Worm (Caenorhabditis elegans) whole organism, late embryonic: ENCODE data around the gene appg-2.

Experiments used
- C08G9.2 ChIP-seq: sonication (generic microtip); optimal IDR thresholded peaks from 2 replicates; lab custom pipeline; 2016; ENCODE audit warnings: mild to moderate bottlenecking, missing genetic modification characterization, moderate library complexity, missing compliant biosample characterization
- K02D7.2 ChIP-seq: sonication (generic microtip); optimal IDR thresholded peaks from 2 replicates; lab custom pipeline; 2017; ENCODE audit warnings: mild to moderate bottlenecking, missing genetic modification characterization, missing compliant biosample characterization
- K09A11.1 ChIP-seq: sonication (generic microtip); optimal IDR thresholded peaks from 2 replicates; lab custom pipeline; 2017; ENCODE audit warnings: antibody characterized with exemption, mild to moderate bottlenecking, missing genetic modification characterization, missing compliant biosample characterization; ENCODE audit not compliant: insufficient read depth
- Y22D7AL.16 ChIP-seq: sonication (generic microtip); optimal IDR thresholded peaks from 2 replicates; lab custom pipeline; 2016; ENCODE audit warnings: missing genetic modification characterization, missing compliant biosample characterization
- ama-1 ChIP-seq: fragments of 150-350 bp; optimal IDR thresholded peaks from 2 replicates; lab custom pipeline; 2014
- ceh-18 ChIP-seq: sonication (generic microtip); optimal IDR thresholded peaks from 2 replicates; lab custom pipeline; 2016; ENCODE audit warnings: missing genetic modification characterization, missing compliant biosample characterization
- ceh-19 ChIP-seq: fragments of 200-800 bp; sonication (Bioruptor generic); optimal IDR thresholded peaks from 2 replicates; lab custom pipeline; 2018; ENCODE audit warnings: mild to moderate bottlenecking, missing genetic modification characterization, missing compliant biosample characterization
- ceh-2 ChIP-seq: sonication (generic microtip); optimal IDR thresholded peaks from 2 replicates; lab custom pipeline; 2016; ENCODE audit warnings: missing genotype, missing genetic modification characterization, missing compliant biosample characterization
- ceh-22 ChIP-seq: sonication (generic microtip); optimal IDR thresholded peaks from 2 replicates; lab custom pipeline; 2017; ENCODE audit warnings: missing biosample characterization, missing genetic modification characterization
- ceh-24 ChIP-seq: sonication (generic microtip); optimal IDR thresholded peaks from 2 replicates; lab custom pipeline; 2016; ENCODE audit warnings: mild to moderate bottlenecking, missing genetic modification characterization, missing compliant biosample characterization
- ceh-34 ChIP-seq: sonication (generic microtip); optimal IDR thresholded peaks from 2 replicates; lab custom pipeline; 2016; ENCODE audit warnings: mild to moderate bottlenecking, missing genetic modification characterization, missing compliant biosample characterization
- ceh-45 ChIP-seq: fragments of 200-800 bp; sonication (Bioruptor generic); IDR thresholded peaks from 2 replicates; pipeline ENCODE4 v1.3.6; 2022; ENCODE audit warnings: missing genetic modification reagents, missing genetic modification characterization, missing compliant biosample characterization
- ceh-48 ChIP-seq: sonication (generic microtip); optimal IDR thresholded peaks from 2 replicates; lab custom pipeline; 2016; ENCODE audit warnings: missing genetic modification characterization, inconsistent platforms, missing compliant biosample characterization
- dmd-4 ChIP-seq: sonication (generic microtip); optimal IDR thresholded peaks from 2 replicates; lab custom pipeline; 2016; ENCODE audit warnings: borderline replicate concordance, missing genetic modification characterization, missing compliant biosample characterization
- elt-2 ChIP-seq: sonication (generic microtip); optimal IDR thresholded peaks from 2 replicates; lab custom pipeline; 2016; ENCODE audit warnings: missing genetic modification reagents, missing genetic modification characterization, missing compliant biosample characterization
- elt-4 ChIP-seq: sonication (generic microtip); optimal IDR thresholded peaks from 2 replicates; lab custom pipeline; 2016; ENCODE audit warnings: missing genetic modification characterization, missing compliant biosample characterization
- eyg-1 ChIP-seq: sonication (generic microtip); optimal IDR thresholded peaks from 2 replicates; lab custom pipeline; 2016; ENCODE audit warnings: missing genotype, missing genetic modification characterization, missing compliant biosample characterization
- fax-1 ChIP-seq: sonication (generic microtip); optimal IDR thresholded peaks from 2 replicates; lab custom pipeline; 2016; ENCODE audit warnings: missing genotype, missing genetic modification characterization, missing compliant biosample characterization
- fkh-10 ChIP-seq: fragments of 150-350 bp; optimal IDR thresholded peaks from 2 replicates; lab custom pipeline; 2014; ENCODE audit warnings: missing biosample characterization, missing genetic modification reagents, missing genetic modification characterization
- hlh-13 ChIP-seq: fragments of 200-800 bp; sonication (Bioruptor generic); optimal IDR thresholded peaks from 2 replicates; lab custom pipeline; 2018; ENCODE audit warnings: mild to moderate bottlenecking, missing genetic modification characterization, missing compliant biosample characterization
- hlh-8 ChIP-seq: sonication (generic microtip); optimal IDR thresholded peaks from 2 replicates; lab custom pipeline; 2016; ENCODE audit warnings: missing genotype, missing genetic modification characterization, missing compliant biosample characterization
- lim-6 ChIP-seq: sonication (generic microtip); optimal IDR thresholded peaks from 2 replicates; lab custom pipeline; 2016; ENCODE audit warnings: missing genetic modification characterization, missing compliant biosample characterization
- lin-11 ChIP-seq: fragments of 200-800 bp; sonication (Bioruptor generic); optimal IDR thresholded peaks from 2 replicates; lab custom pipeline; 2018; ENCODE audit warnings: mild to moderate bottlenecking, missing genetic modification characterization, missing compliant biosample characterization
- madf-2 ChIP-seq: sonication (generic microtip); optimal IDR thresholded peaks from 2 replicates; lab custom pipeline; 2017; ENCODE audit warnings: missing genetic modification characterization, missing compliant biosample characterization
- mec-3 ChIP-seq: sonication (generic microtip); optimal IDR thresholded peaks from 2 replicates; lab custom pipeline; 2016; ENCODE audit warnings: borderline replicate concordance, missing genetic modification characterization, missing compliant biosample characterization
- nfya-1 ChIP-seq: sonication (generic microtip); optimal IDR thresholded peaks from 2 replicates; lab custom pipeline; 2017; ENCODE audit warnings: missing genetic modification characterization, mild to moderate bottlenecking, missing compliant biosample characterization, antibody characterized with exemption, moderate library complexity
- nhr-232 ChIP-seq: sonication (generic microtip); optimal IDR thresholded peaks from 2 replicates; lab custom pipeline; 2016; ENCODE audit warnings: missing genetic modification characterization, missing compliant biosample characterization
- odd-2 ChIP-seq: sonication (generic microtip); optimal IDR thresholded peaks from 2 replicates; lab custom pipeline; 2017; ENCODE audit warnings: antibody characterized with exemption, mild to moderate bottlenecking, missing genetic modification characterization, missing compliant biosample characterization
- pag-3 ChIP-seq: sonication (generic microtip); optimal IDR thresholded peaks from 2 replicates; lab custom pipeline; 2016; ENCODE audit warnings: missing compliant biosample characterization, missing genetic modification characterization, borderline replicate concordance
- pat-9 ChIP-seq: fragments of 200-800 bp; sonication (Bioruptor generic); optimal IDR thresholded peaks from 2 replicates; lab custom pipeline; 2018; ENCODE audit warnings: mild to moderate bottlenecking, missing genetic modification characterization, moderate library complexity, missing compliant biosample characterization
- pha-4 ChIP-seq: fragments of 150-350 bp; optimal IDR thresholded peaks from 2 replicates; lab custom pipeline; 2018; ENCODE audit warnings: missing biosample characterization, missing genetic modification reagents, missing genetic modification characterization
- pqm-1 ChIP-seq: sonication (generic microtip); optimal IDR thresholded peaks from 2 replicates; lab custom pipeline; 2016; ENCODE audit warnings: missing genetic modification characterization, missing compliant biosample characterization
- pros-1 ChIP-seq: fragments of 150-350 bp; optimal IDR thresholded peaks from 2 replicates; lab custom pipeline; 2014; ENCODE audit warnings: missing biosample characterization, missing genetic modification reagents, missing genetic modification characterization
- ref-2 ChIP-seq: sonication (generic microtip); optimal IDR thresholded peaks from 2 replicates; lab custom pipeline; 2016; ENCODE audit warnings: missing genetic modification characterization, missing compliant biosample characterization
- rnt-1 ChIP-seq: sonication (generic microtip); optimal IDR thresholded peaks from 2 replicates; lab custom pipeline; 2016; ENCODE audit warnings: missing genetic modification characterization, missing compliant biosample characterization
- sox-4 ChIP-seq: sonication (generic microtip); optimal IDR thresholded peaks from 2 replicates; lab custom pipeline; 2017; ENCODE audit warnings: mild to moderate bottlenecking, missing genetic modification characterization, inconsistent platforms, missing compliant biosample characterization
- syd-9 ChIP-seq: sonication (generic microtip); optimal IDR thresholded peaks from 2 replicates; lab custom pipeline; 2016; ENCODE audit warnings: mild to moderate bottlenecking, missing genetic modification characterization, moderate library complexity, missing compliant biosample characterization
- unc-55 ChIP-seq: sonication (generic microtip); optimal IDR thresholded peaks from 2 replicates; lab custom pipeline; 2017; ENCODE audit warnings: missing biosample characterization, missing genetic modification reagents, missing genetic modification characterization
- unc-86 ChIP-seq: sonication (generic microtip); optimal IDR thresholded peaks from 2 replicates; lab custom pipeline; 2016; ENCODE audit warnings: missing genetic modification characterization, missing compliant biosample characterization

Gene appg-2

ce11 chrII:8800830-8801229 is at the start of gene appg-2:
Gene appg-2 (plus strand): TSS chrII:8801130.
- TF ChIP-seq ceh-24 (tag; lab: Kevin White, UChicago) (no peak), pqm-1 (tag; lab: Kevin White, UChicago) (no peak), syd-9 (no peak), ceh-2 (tag; lab: Kevin White, UChicago) (no peak), dmd-4 (no peak), lin-11 (no peak), K09A11.1 (tag; lab: Kevin White, UChicago) (no peak), hlh-8 (no peak), ceh-18 (no peak), lim-6 (tag; lab: Kevin White, UChicago) (no peak), pag-3 (tag; lab: Kevin White, UChicago) (no peak), ceh-45 (GFP tag; lab: Robert Waterston, UW) (no peak), pat-9 (no peak), sox-4 (tag; lab: Kevin White, UChicago) (no peak), nhr-232 (tag; lab: Kevin White, UChicago) (no peak), ama-1 (lab: Kevin White, UChicago) (no peak), ceh-48 (tag; lab: Kevin White, UChicago) (no peak), ceh-19 (GFP tag; lab: Kevin White, UChicago) (no peak), hlh-13 (GFP tag; lab: Kevin White, UChicago) (no peak)

- TF ChIP-seq unc-86 (tag; lab: Kevin White, UChicago) (no peak), K02D7.2 (tag; lab: Kevin White, UChicago) (no peak), rnt-1 (tag; lab: Kevin White, UChicago) (no peak), mec-3 (tag; lab: Kevin White, UChicago) (no peak), pat-9 (no peak), pros-1 (tag; lab: Kevin White, UChicago) (no peak), unc-55 (GFP tag; lab: Kevin White, UChicago) (no peak), syd-9 (no peak), ceh-22 (tag; lab: Kevin White, UChicago) (no peak), ref-2 (tag; lab: Kevin White, UChicago) (no peak), eyg-1 (tag; lab: Kevin White, UChicago) (no peak), ceh-34 (tag; lab: Kevin White, UChicago) (no peak), Y22D7AL.16 (no peak), elt-4 (tag; lab: Kevin White, UChicago) (no peak), ceh-48 (tag; lab: Kevin White, UChicago) (no peak), fkh-10 (no peak), nfya-1 (no peak), madf-2 (no peak), dmd-4 (no peak), C08G9.2 (tag; lab: Kevin White, UChicago) (no peak)
These were observed 49.2 kb upstream of the appg-2 start, which contains the start of gene atf-2 for ce11 chrII:8751686-8752085. Gene atf-2 (plus strand): TSS chrII:8751986.

ce11 chrII:8755270-8755669 is 45.7 kb upstream of the appg-2 start, which contains the start of gene K08F8.7:
Gene K08F8.7 (minus strand): TSS chrII:8755370.
- no peak for TF ChIP-seq fax-1 (tag; lab: Kevin White, UChicago)
- no peak for TF ChIP-seq ceh-18
- no peak for TF ChIP-seq ama-1 (lab: Kevin White, UChicago)
- no peak for TF ChIP-seq ceh-22 (tag; lab: Kevin White, UChicago)
- no peak for TF ChIP-seq elt-2 (tag; lab: Kevin White, UChicago)

ce11 chrII:8759493-8759892 is 41.4 kb upstream of the appg-2 start, which contains the start of gene fut-1:
Gene fut-1 (minus strand): TSS chrII:8759593.
- TF ChIP-seq pha-4 (no peak), odd-2 (no peak), unc-55 (GFP tag; lab: Kevin White, UChicago) (no peak), madf-2 (no peak), ceh-45 (GFP tag; lab: Robert Waterston, UW) (no peak), C08G9.2 (tag; lab: Kevin White, UChicago) (no peak), dmd-4 (no peak), mec-3 (tag; lab: Kevin White, UChicago) (no peak)
